Fruit fly (Drosophila melanogaster) S2 (cell line): Measurements from ENCODE around the gene CG32354.

Source experiments
- CG8478 ChIP-seq: fragments of >200 bp; optimal IDR thresholded peaks from 2 replicates; lab custom pipeline; 2018
- CTCF ChIP-seq, 2 experiments: fragments of >200 bp; optimal IDR thresholded peaks; 2 replicates each; lab custom pipeline; 2018

- TF ChIP-seq CTCF (optimal IDR thresholded peaks at IDR 0.05; lab: Kevin White, UChicago) = no peak
- no peak for TF ChIP-seq CG8478 (lab: Kevin White, UChicago)
These were observed 42.8 kb downstream of the CG32354 start for dm6 chr3L:8379161-8379560.
